Worm (Caenorhabditis elegans): ENCODE data around the gene R02F2.1.

ce11 chrIII:5512502-5512901, 10.8 kb downstream of the R02F2.1 start, which contains the start of gene pqn-25:
- TF ChIP-seq nhr-11 (tag; optimal IDR thresholded peaks at IDR 0.05), result no peak
- no peak for TF ChIP-seq elt-2 (tag; optimal IDR thresholded peaks at IDR 0.05)
- no peak for TF ChIP-seq pax-1 (tag; optimal IDR thresholded peaks at IDR 0.05)
- TF ChIP-seq dmd-4 (tag; optimal IDR thresholded peaks at IDR 0.05; ENCODE audit: borderline replicate concordance), result no peak
- no peak for TF ChIP-seq unc-86 (tag; optimal IDR thresholded peaks at IDR 0.05)
- TF ChIP-seq pha-2 (tag; optimal IDR thresholded peaks at IDR 0.05), result no peak
- TF ChIP-seq pha-4 (tag; optimal IDR thresholded peaks at IDR 0.05), result no peak
- TF ChIP-seq gmeb-2 (tag; optimal IDR thresholded peaks at IDR 0.05), result no peak
- no peak for TF ChIP-seq hlh-30 (tag; optimal IDR thresholded peaks at IDR 0.05; ENCODE audit: insufficient read depth)
- no peak for TF ChIP-seq nfya-1 (tag; optimal IDR thresholded peaks at IDR 0.05)
- no peak for TF ChIP-seq ceh-31 (tag; optimal IDR thresholded peaks at IDR 0.05)
- TF ChIP-seq ets-4 (tag; optimal IDR thresholded peaks at IDR 0.05), result no peak
- no peak for TF ChIP-seq fax-1 (tag; optimal IDR thresholded peaks at IDR 0.05)
- no peak for TF ChIP-seq ama-1 (optimal IDR thresholded peaks at IDR 0.05)
